Fruit fly (Drosophila melanogaster) whole organism, embryonic: Measurements from ENCODE around the gene CG42342.

Source experiments
- ATbp ChIP-seq: fragments of 200-800 bp; sonication (Bioruptor generic); optimal IDR thresholded peaks from 2 replicates; lab custom pipeline; 2017; ENCODE audit warnings: missing biosample characterization, mild to moderate bottlenecking, missing genetic modification characterization, missing genetic modification reagents
- Adf1 ChIP-seq: fragments of 200-800 bp; sonication (Bioruptor generic); IDR thresholded peaks from 2 replicates; pipeline ENCODE4 v1.3.6; 2022; ENCODE audit warnings: missing biosample characterization, missing genetic modification characterization
- BtbVII ChIP-seq: fragments of 200-800 bp; sonication (Bioruptor generic); optimal IDR thresholded peaks from 3 replicates; lab custom pipeline; 2017; ENCODE audit warnings: missing biosample characterization, mild to moderate bottlenecking, missing genetic modification characterization
- CG10654 ChIP-seq: fragments of 200-800 bp; sonication (Bioruptor generic); optimal IDR thresholded peaks from 2 replicates; lab custom pipeline; 2016; ENCODE audit warnings: missing biosample characterization, missing genetic modification characterization
- CG10959 ChIP-seq: fragments of 200-800 bp; sonication (Bioruptor generic); IDR thresholded peaks from 2 replicates; pipeline ENCODE4 v1.3.6; 2022; ENCODE audit warnings: missing biosample characterization, missing genetic modification characterization
- CG11093 ChIP-seq: fragments of 200-800 bp; sonication (Bioruptor generic); IDR thresholded peaks from 3 replicates; pipeline ENCODE4 v1.3.6; 2022; ENCODE audit warnings: missing biosample characterization, missing genetic modification characterization
- CG11398 ChIP-seq: fragments of 200-800 bp; sonication (Bioruptor generic); optimal IDR thresholded peaks from 2 replicates; lab custom pipeline; 2016; ENCODE audit warnings: missing biosample characterization, missing genetic modification characterization
- CG13287 ChIP-seq: fragments of 200-800 bp; sonication (Bioruptor generic); IDR thresholded peaks from 2 replicates; pipeline ENCODE4 v1.3.6; 2022; ENCODE audit warnings: missing biosample characterization, missing genetic modification characterization; ENCODE audit not compliant: partially characterized antibody
- CG14965 ChIP-seq: fragments of 200-800 bp; sonication (Bioruptor generic); optimal IDR thresholded peaks from 2 replicates; lab custom pipeline; 2016; ENCODE audit warnings: missing biosample characterization, missing genetic modification characterization, borderline replicate concordance
- CG17328 ChIP-seq: fragments of 200-800 bp; sonication (Bioruptor generic); IDR thresholded peaks from 2 replicates; pipeline ENCODE4 v1.3.6; 2022; ENCODE audit warnings: missing biosample characterization, missing genetic modification characterization
- CG17359 ChIP-seq: fragments of 200-800 bp; sonication (Bioruptor generic); optimal IDR thresholded peaks from 3 replicates; lab custom pipeline; 2018; ENCODE audit warnings: missing biosample characterization, mild to moderate bottlenecking, missing genetic modification characterization, moderate library complexity
- CG17568 ChIP-seq: fragments of 200-800 bp; sonication (Bioruptor generic); optimal IDR thresholded peaks from 2 replicates; lab custom pipeline; 2018; ENCODE audit warnings: missing biosample characterization, mild to moderate bottlenecking, missing genetic modification characterization, moderate library complexity
- CG17802 ChIP-seq: fragments of 200-800 bp; sonication (Bioruptor generic); optimal IDR thresholded peaks from 2 replicates; lab custom pipeline; 2018; ENCODE audit warnings: missing biosample characterization, mild to moderate bottlenecking, missing genetic modification characterization, moderate library complexity
- CG18599 ChIP-seq: fragments of 200-800 bp; sonication (Bioruptor generic); optimal IDR thresholded peaks from 3 replicates; lab custom pipeline; 2017; ENCODE audit warnings: missing biosample characterization, missing genetic modification characterization, mild to moderate bottlenecking, moderate library complexity, missing genetic modification reagents
- CG31388 ChIP-seq: fragments of 200-800 bp; sonication (Bioruptor generic); optimal IDR thresholded peaks from 2 replicates; lab custom pipeline; 2016; ENCODE audit warnings: missing biosample characterization, missing genetic modification characterization
- CG32532 ChIP-seq: fragments of 200-800 bp; sonication (Bioruptor generic); IDR thresholded peaks from 2 replicates; pipeline ENCODE4 v1.3.6; 2022; ENCODE audit warnings: missing biosample characterization, missing genetic modification characterization
- CG3407 ChIP-seq: fragments of 200-800 bp; sonication (Bioruptor generic); optimal IDR thresholded peaks from 2 replicates; lab custom pipeline; 2018; ENCODE audit warnings: missing biosample characterization, mild to moderate bottlenecking, missing genetic modification characterization
- CG8290 ChIP-seq, 3 experiments: fragments of 200-800 bp; sonication (Bioruptor generic); optimal IDR thresholded peaks; 2 replicates each; lab custom pipeline; 2016 to 2019; ENCODE audit warnings: missing biosample characterization in 3 of 3, missing genetic modification characterization in 3 of 3, mild to moderate bottlenecking in 2 of 3, moderate library complexity in 1 of 3
- CG8359 ChIP-seq: fragments of 200-800 bp; sonication (Bioruptor generic); optimal IDR thresholded peaks from 2 replicates; lab custom pipeline; 2017; ENCODE audit warnings: missing biosample characterization, mild to moderate bottlenecking, missing genetic modification characterization, borderline replicate concordance
- D ChIP-seq, 2 experiments: fragments of 200-800 bp in 1 of 2; fragments of >200 bp in 1 of 2; sonication (Bioruptor generic) in 1 of 2; optimal IDR thresholded peaks; 2 replicates in 1 of 2; 3 replicates in 1 of 2; lab custom pipeline; 2017; ENCODE audit warnings: mild to moderate bottlenecking in 1 of 2, missing biosample characterization in 1 of 2, missing genetic modification characterization in 1 of 2, missing genetic modification reagents in 1 of 2
- Dll ChIP-seq: fragments of 200-800 bp; sonication (Bioruptor generic); IDR thresholded peaks from 4 replicates; pipeline ENCODE4 v1.3.6; 2022; ENCODE audit warnings: missing biosample characterization, missing genetic modification characterization; ENCODE audit not compliant: partially characterized antibody
- Fer1 ChIP-seq: fragments of 200-800 bp; sonication (Bioruptor generic); optimal IDR thresholded peaks from 2 replicates; lab custom pipeline; 2017; ENCODE audit warnings: missing biosample characterization, mild to moderate bottlenecking, missing genetic modification characterization
- HHEX ChIP-seq: fragments of 200-800 bp; sonication (Bioruptor generic); optimal IDR thresholded peaks from 3 replicates; lab custom pipeline; 2017; ENCODE audit warnings: missing biosample characterization, mild to moderate bottlenecking, missing genetic modification characterization, missing genetic modification reagents
- Hey ChIP-seq: fragments of 200-800 bp; sonication (Bioruptor generic); optimal IDR thresholded peaks from 3 replicates; lab custom pipeline; 2018; ENCODE audit warnings: missing biosample characterization, mild to moderate bottlenecking, missing genetic modification characterization
- HmgD ChIP-seq: fragments of 200-800 bp; sonication (Bioruptor generic); optimal IDR thresholded peaks from 3 replicates; lab custom pipeline; 2016; ENCODE audit warnings: missing biosample characterization, missing genetic modification characterization
- Hmr ChIP-seq: fragments of 200-800 bp; sonication (Bioruptor generic); optimal IDR thresholded peaks from 3 replicates; lab custom pipeline; 2017; ENCODE audit warnings: mild to moderate bottlenecking, missing biosample characterization, missing genetic modification reagents, missing genetic modification characterization
- Lpt ChIP-seq: fragments of >200 bp; optimal IDR thresholded peaks from 2 replicates; lab custom pipeline; 2018; ENCODE audit warnings: missing biosample characterization, missing genetic modification characterization
- Mrtf ChIP-seq: fragments of 200-800 bp; sonication (Bioruptor generic); IDR thresholded peaks from 3 replicates; pipeline ENCODE4 v1.3.6; 2022; ENCODE audit warnings: missing biosample characterization, missing genetic modification characterization
- Oli ChIP-seq: fragments of 200-800 bp; sonication (Bioruptor generic); optimal IDR thresholded peaks from 2 replicates; lab custom pipeline; 2018; ENCODE audit warnings: missing biosample characterization, mild to moderate bottlenecking, missing genetic modification characterization, moderate library complexity
- Opbp ChIP-seq: fragments of 200-800 bp; sonication (Bioruptor generic); IDR thresholded peaks from 3 replicates; pipeline ENCODE4 v1.3.6; 2022; ENCODE audit warnings: missing biosample characterization, missing genetic modification characterization; ENCODE audit not compliant: partially characterized antibody
- Optix ChIP-seq: fragments of 200-800 bp; sonication (Bioruptor generic); IDR thresholded peaks from 3 replicates; pipeline ENCODE4 v1.3.6; 2022; ENCODE audit warnings: missing biosample characterization, missing genetic modification characterization
- Scr ChIP-seq: fragments of 200-800 bp; sonication (Bioruptor generic); IDR thresholded peaks from 2 replicates; pipeline ENCODE4 v1.3.6; 2022; ENCODE audit warnings: missing biosample characterization, missing genetic modification characterization; ENCODE audit not compliant: partially characterized antibody
- Taf1 ChIP-seq: fragments of 200-800 bp; sonication (Bioruptor generic); IDR thresholded peaks from 2 replicates; pipeline ENCODE4 v1.3.6; 2022; ENCODE audit warnings: missing biosample characterization, missing genetic modification characterization
- cas ChIP-seq: fragments of 200-800 bp; sonication (Bioruptor generic); IDR thresholded peaks from 2 replicates; pipeline ENCODE4 v1.3.6; 2022; ENCODE audit warnings: missing biosample characterization, missing genetic modification characterization
- cato ChIP-seq: fragments of 200-800 bp; sonication (Bioruptor generic); optimal IDR thresholded peaks from 2 replicates; lab custom pipeline; 2016; ENCODE audit warnings: missing biosample characterization, missing genetic modification characterization, borderline replicate concordance
- corto ChIP-seq: fragments of 200-800 bp; sonication (Bioruptor generic); optimal IDR thresholded peaks from 2 replicates; lab custom pipeline; 2016; ENCODE audit warnings: missing biosample characterization, mild to moderate bottlenecking, missing genetic modification characterization, moderate library complexity
- da ChIP-seq: fragments of 200-800 bp; sonication (Bioruptor generic); optimal IDR thresholded peaks from 2 replicates; lab custom pipeline; 2016; ENCODE audit warnings: missing biosample characterization, missing genetic modification characterization
- dati ChIP-seq: fragments of 200-800 bp; sonication (Bioruptor generic); IDR thresholded peaks from 2 replicates; pipeline ENCODE4 v1.3.6; 2022; ENCODE audit warnings: missing biosample characterization, missing genetic modification characterization
- dmrt11E ChIP-seq: fragments of 200-800 bp; sonication (Bioruptor generic); optimal IDR thresholded peaks from 3 replicates; lab custom pipeline; 2018; ENCODE audit warnings: missing biosample characterization, mild to moderate bottlenecking, missing genetic modification characterization, moderate library complexity
- dpn ChIP-seq, 2 experiments: fragments of 200-800 bp; sonication (Bioruptor generic); optimal IDR thresholded peaks; 3 replicates each; lab custom pipeline; 2016; ENCODE audit warnings: missing biosample characterization in 2 of 2, missing genetic modification characterization in 2 of 2
- dysf ChIP-seq: fragments of 200-800 bp; sonication (Bioruptor generic); IDR thresholded peaks from 3 replicates; pipeline ENCODE4 v1.3.6; 2022; ENCODE audit warnings: missing biosample characterization, missing genetic modification characterization
- eve ChIP-seq, 2 experiments: fragments of >200 bp; optimal IDR thresholded peaks; 2 replicates each; lab custom pipeline; 2017; ENCODE audit warnings: missing biosample characterization in 2 of 2, missing genetic modification characterization in 2 of 2
- fd96Cb ChIP-seq: fragments of 200-800 bp; sonication (Bioruptor generic); optimal IDR thresholded peaks from 2 replicates; lab custom pipeline; 2018; ENCODE audit warnings: missing biosample characterization, mild to moderate bottlenecking, missing genetic modification characterization, moderate library complexity
- fru ChIP-seq: fragments of >200 bp; optimal IDR thresholded peaks from 2 replicates; lab custom pipeline; 2017
- grau ChIP-seq: fragments of 200-800 bp; optimal IDR thresholded peaks from 3 replicates; lab custom pipeline; 2019; ENCODE audit warnings: missing biosample characterization, mild to moderate bottlenecking, missing genetic modification characterization, moderate library complexity
- grn ChIP-seq: fragments of 200-800 bp; sonication (Bioruptor generic); optimal IDR thresholded peaks from 3 replicates; lab custom pipeline; 2017; ENCODE audit warnings: missing biosample characterization, missing genetic modification characterization
- otp ChIP-seq: fragments of 200-800 bp; sonication (Bioruptor generic); IDR thresholded peaks from 3 replicates; pipeline ENCODE4, ENCODE4 v1.3.6; 2022; ENCODE audit warnings: missing biosample characterization, missing genetic modification characterization
- sug ChIP-seq: fragments of 200-800 bp; optimal IDR thresholded peaks from 2 replicates; lab custom pipeline; 2019; ENCODE audit warnings: missing biosample characterization, mild to moderate bottlenecking, missing genetic modification characterization, moderate library complexity
- z ChIP-seq: fragments of 200-800 bp; sonication (Bioruptor generic); IDR thresholded peaks from 3 replicates; pipeline ENCODE4 v1.3.6; 2022; ENCODE audit warnings: missing biosample characterization, missing genetic modification characterization
- zen2 ChIP-seq: fragments of 200-800 bp; sonication (Bioruptor generic); IDR thresholded peaks from 3 replicates; pipeline ENCODE4 v1.3.6; 2022; ENCODE audit warnings: missing biosample characterization, missing genetic modification characterization; ENCODE audit not compliant: partially characterized antibody

CG42342 gene

dm6 chr3R:16614241-16614640 lies 111.7 kb downstream of the CG42342 start, which contains the start of gene CG10340 (continued):
- no peak for TF ChIP-seq cas (GFP tag; lab: Robert Waterston, UW)
- no peak for TF ChIP-seq grn (GFP tag; lab: Kevin White, UChicago)
- TF ChIP-seq CG17328: no peak
- TF ChIP-seq otp (GFP tag; lab: Robert Waterston, UW): no peak
- TF ChIP-seq dpn (GFP tag; optimal IDR thresholded peaks at IDR 0.05; lab: Kevin White, UChicago): no peak
- no peak for TF ChIP-seq D (optimal IDR thresholded peaks at IDR 0.05; lab: Kevin White, UChicago)
- TF ChIP-seq D (GFP tag; optimal IDR thresholded peaks at IDR 0.05; lab: Kevin White, UChicago): no peak
- TF ChIP-seq CG11398 (GFP tag; lab: Kevin White, UChicago): no peak
- no peak for TF ChIP-seq Oli (tag; lab: Kevin White, UChicago)
- TF ChIP-seq Taf1: no peak
- no peak for TF ChIP-seq Hmr (GFP tag; lab: Kevin White, UChicago)
- no peak for TF ChIP-seq eve (GFP tag; optimal IDR thresholded peaks at IDR 0.05; lab: Kevin White, UChicago)
- no peak for TF ChIP-seq Optix (GFP tag; lab: Robert Waterston, UW)
- no peak for TF ChIP-seq fd96Cb (tag; lab: Kevin White, UChicago)
- no peak for TF ChIP-seq dmrt11E (tag; lab: Kevin White, UChicago)
- no peak for TF ChIP-seq CG17802 (tag; lab: Kevin White, UChicago)
- 0 out of 2 replicates have a peak, but pooled peaks have one; percentile 39 for TF ChIP-seq CG32532
- no peak for TF ChIP-seq grau (tag; lab: Kevin White, UChicago)
- TF ChIP-seq Mrtf (GFP tag; lab: Robert Waterston, UW): no peak
- no peak for TF ChIP-seq dysf (GFP tag; lab: Robert Waterston, UW)
- no peak for TF ChIP-seq z (GFP tag; lab: Robert Waterston, UW)
- peak; percentile 87 for TF ChIP-seq Opbp (GFP tag; lab: Robert Waterston, UW)
- no peak for TF ChIP-seq sug (tag; lab: Kevin White, UChicago)
- TF ChIP-seq CG3407: no peak
- peak; percentile 83 for TF ChIP-seq Scr
- no peak for TF ChIP-seq CG31388 (GFP tag; lab: Kevin White, UChicago)
- no peak for TF ChIP-seq CG17568 (GFP tag; lab: Kevin White, UChicago)
- peak; percentile 87 for TF ChIP-seq Dll (GFP tag; lab: Robert Waterston, UW)
- no peak for TF ChIP-seq BtbVII
- TF ChIP-seq da (GFP tag; lab: Kevin White, UChicago): no peak
- no peak for TF ChIP-seq HmgD (GFP tag; lab: Kevin White, UChicago)
- TF ChIP-seq CG13287 (GFP tag; lab: Robert Waterston, UW): peak; percentile 87
- TF ChIP-seq CG17359 (tag; lab: Kevin White, UChicago): no peak
- TF ChIP-seq Lpt (GFP tag; lab: Kevin White, UChicago): no peak
- TF ChIP-seq Hey: no peak
- no peak for TF ChIP-seq fru (lab: Kevin White, UChicago)
- no peak for TF ChIP-seq CG18599 (GFP tag; lab: Kevin White, UChicago)
- no peak; the same call in 1 of the 2 replicates for TF ChIP-seq Adf1 (GFP tag; lab: Robert Waterston, UW)
- TF ChIP-seq zen2 (GFP tag; lab: Robert Waterston, UW): peak; percentile 77
- no peak for TF ChIP-seq CG14965 (GFP tag; lab: Kevin White, UChicago)
- no peak for TF ChIP-seq CG8359 (GFP tag; lab: Kevin White, UChicago)
- TF ChIP-seq CG10654 (GFP tag; lab: Kevin White, UChicago): no peak
- no peak for TF ChIP-seq CG11093 (GFP tag; lab: Robert Waterston, UW)
- TF ChIP-seq Fer1 (GFP tag; lab: Kevin White, UChicago): no peak
- no peak for TF ChIP-seq dati
- no peak for TF ChIP-seq corto
- TF ChIP-seq ATbp (GFP tag; lab: Kevin White, UChicago): no peak
- TF ChIP-seq HHEX (GFP tag; lab: Kevin White, UChicago): no peak
- no peak for TF ChIP-seq CG10959 (GFP tag; lab: Robert Waterston, UW)
- no peak for TF ChIP-seq CG8290 (GFP tag; optimal IDR thresholded peaks at IDR 0.05; lab: Kevin White, UChicago)
- no peak for TF ChIP-seq CG8290 (tag; optimal IDR thresholded peaks at IDR 0.05; lab: Kevin White, UChicago)
- no peak for TF ChIP-seq cato (GFP tag; lab: Kevin White, UChicago)
